Fruit fly (Drosophila melanogaster): ENCODE data around the gene Gbeta5.

The Gbeta5 gene

dm6 chrX:8125224-8125649 is 26.8 kb downstream of the Gbeta5 start (continued):
- no peak for TF ChIP-seq Hmx (GFP tag; optimal IDR thresholded peaks at IDR 0.05)
- TF ChIP-seq zfh2 (GFP tag; optimal IDR thresholded peaks at IDR 0.05): no peak
- TF ChIP-seq gcm2 (GFP tag; optimal IDR thresholded peaks at IDR 0.05): no peak
- TF ChIP-seq HHEX (GFP tag; optimal IDR thresholded peaks at IDR 0.05): peak; percentile 26
- TF ChIP-seq H15 (GFP tag; IDR thresholded peaks at IDR 0.05): 0 out of 3 replicates have a peak, but pooled peaks have one; percentile 50
- TF ChIP-seq pum (GFP tag; optimal IDR thresholded peaks at IDR 0.05): no peak
- no peak for TF ChIP-seq GATAe (GFP tag; conservative IDR thresholded peaks at IDR 0.05)
- no peak for TF ChIP-seq repo (GFP tag; optimal IDR thresholded peaks at IDR 0.05)
- no peak for TF ChIP-seq ab (GFP tag; optimal IDR thresholded peaks at IDR 0.05)
- peak; percentile 19; the same call in 1 of the 2 replicates for TF ChIP-seq vvl (GFP tag; IDR thresholded peaks at IDR 0.05)
- no peak for TF ChIP-seq CG9817 (tag; optimal IDR thresholded peaks at IDR 0.05)
- TF ChIP-seq CG6254 (GFP tag; optimal IDR thresholded peaks at IDR 0.05): peak; percentile 59
- no peak for TF ChIP-seq Fer2 (tag; optimal IDR thresholded peaks at IDR 0.05)
- no peak for TF ChIP-seq fd3F (GFP tag; optimal IDR thresholded peaks at IDR 0.05)
- peak; percentile 79 for TF ChIP-seq CG31441 (GFP tag; IDR thresholded peaks at IDR 0.05)
- no peak for TF ChIP-seq sd (tag; optimal IDR thresholded peaks at IDR 0.05)
- TF ChIP-seq grn (GFP tag; optimal IDR thresholded peaks at IDR 0.05): no peak
- no peak for TF ChIP-seq HmgZ (tag; optimal IDR thresholded peaks at IDR 0.05)
- TF ChIP-seq CG2199 (GFP tag; IDR thresholded peaks at IDR 0.05): no peak
- TF ChIP-seq CG17359 (tag; optimal IDR thresholded peaks at IDR 0.05): peak; percentile 65
- no peak for TF ChIP-seq hbn (GFP tag; IDR thresholded peaks at IDR 0.05; ENCODE audit: partially characterized antibody)
- TF ChIP-seq Jarid2 (GFP tag; optimal IDR thresholded peaks at IDR 0.05): no peak
- no peak for TF ChIP-seq otp (GFP tag; IDR thresholded peaks at IDR 0.05)
- peak; percentile 22 for TF ChIP-seq salm (tag; optimal IDR thresholded peaks at IDR 0.05)
- TF ChIP-seq nom (GFP tag; optimal IDR thresholded peaks at IDR 0.05): no peak
- no peak for TF ChIP-seq Dp (GFP tag; optimal IDR thresholded peaks at IDR 0.05)
- TF ChIP-seq ems (GFP tag; optimal IDR thresholded peaks at IDR 0.05): no peak
- no peak for TF ChIP-seq so (GFP tag; IDR thresholded peaks at IDR 0.05)
- no peak for TF ChIP-seq jing (GFP tag; optimal IDR thresholded peaks at IDR 0.05)
- TF ChIP-seq CG9437 (GFP tag; optimal IDR thresholded peaks at IDR 0.05): peak; percentile 64
- TF ChIP-seq CG6854 (GFP tag; optimal IDR thresholded peaks at IDR 0.05): no peak
- peak; percentile 18 for TF ChIP-seq CG1602 (GFP tag; optimal IDR thresholded peaks at IDR 0.05)
- TF ChIP-seq CG3838 (GFP tag; optimal IDR thresholded peaks at IDR 0.05): no peak
- no peak for TF ChIP-seq CG33213 (GFP tag; optimal IDR thresholded peaks at IDR 0.05)
- TF ChIP-seq CG18619 (GFP tag; optimal IDR thresholded peaks at IDR 0.05): peak; percentile 33
- TF ChIP-seq ttk (GFP tag; IDR thresholded peaks at IDR 0.05): peak; percentile 56; the same call in 1 of the 2 replicates
- no peak for TF ChIP-seq ham (GFP tag; IDR thresholded peaks at IDR 0.05)
- TF ChIP-seq CG16779 (GFP tag; IDR thresholded peaks at IDR 0.05): no peak
- no peak for TF ChIP-seq Oaz (GFP tag; IDR thresholded peaks at IDR 0.05)
- no peak for TF ChIP-seq twi (tag; optimal IDR thresholded peaks at IDR 0.05)
- TF ChIP-seq CG18599 (GFP tag; optimal IDR thresholded peaks at IDR 0.05): no peak
- no peak for TF ChIP-seq YL-1 (GFP tag; optimal IDR thresholded peaks at IDR 0.05)
- TF ChIP-seq luna (GFP tag; optimal IDR thresholded peaks at IDR 0.05): no peak
- TF ChIP-seq oc (tag; optimal IDR thresholded peaks at IDR 0.05): peak; percentile 45
- TF ChIP-seq CG32767 (GFP tag; IDR thresholded peaks at IDR 0.05): peak; percentile 43; the same call in 1 of the 2 replicates
- TF ChIP-seq CG5953 (GFP tag; IDR thresholded peaks at IDR 0.05): 0 out of 2 replicates have a peak, but pooled peaks have one; percentile 31
- TF ChIP-seq seq (GFP tag; IDR thresholded peaks at IDR 0.05): no peak
- TF ChIP-seq B-H1 (GFP tag; IDR thresholded peaks at IDR 0.05): peak; percentile 12; the same call in 1 of the 3 replicates
- TF ChIP-seq hb (GFP tag; IDR thresholded peaks at IDR 0.05; ENCODE audit: partially characterized antibody): no peak
- TF ChIP-seq Nf-YB (GFP tag; optimal IDR thresholded peaks at IDR 0.05): peak; percentile 15
- TF ChIP-seq Sry-β (GFP tag; optimal IDR thresholded peaks at IDR 0.05): no peak

Measured in whole organism, embryonic.